7 worm cellular contexts compared by ENCODE assay signal in genomic region chrV:14133002-14133763, ce11.
TF ChIP-seq lines count a peak whose summit lies in the region.

No protein-coding gene starts in this region.

TF ChIP-seq in whole organism, L1 larva, 84 proteins besides CTCF, POLR2A, EP300 and RAD21 (continues in another document):
- TF ChIP-seq nhr-85 (tag; lab: Kevin White, UChicago), result peak; percentile 67
- TF ChIP-seq ceh-90 (tag; optimal IDR thresholded peaks at IDR 0.05; lab: Kevin White, UChicago), result peak; percentile 70
- TF ChIP-seq fos-1 (tag; optimal IDR thresholded peaks at IDR 0.05; lab: Kevin White, UChicago), result peak; percentile 2
- no peak for TF ChIP-seq mep-1 (tag; optimal IDR thresholded peaks at IDR 0.05; lab: Kevin White, UChicago)
- TF ChIP-seq lin-35 (GFP tag; optimal IDR thresholded peaks at IDR 0.05; lab: Kevin White, UChicago), result peak; percentile 12 to 51
- no peak for TF ChIP-seq swsn-7 (tag; optimal IDR thresholded peaks at IDR 0.05; lab: Kevin White, UChicago)
- peak in 2 of 3 experiments; percentile 23 to 44 for TF ChIP-seq dpl-1 (GFP tag; optimal IDR thresholded peaks at IDR 0.05; lab: Kevin White, UChicago)
- TF ChIP-seq nhr-71 (tag; optimal IDR thresholded peaks at IDR 0.05; lab: Kevin White, UChicago), result peak; percentile 6
- TF ChIP-seq ceh-63 (GFP tag; optimal IDR thresholded peaks at IDR 0.05; lab: Kevin White, UChicago), result no peak
- TF ChIP-seq elt-2 (tag; optimal IDR thresholded peaks at IDR 0.05; lab: Kevin White, UChicago), result peak; percentile 39
- peak in 1 of 2 experiments; percentile 9 for TF ChIP-seq lsy-2 (tag; optimal IDR thresholded peaks at IDR 0.05; lab: Kevin White, UChicago)
- TF ChIP-seq efl-1 (optimal IDR thresholded peaks at IDR 0.05; lab: Kevin White, UChicago), result peak; percentile 8 to 45
- TF ChIP-seq efl-1 (GFP tag; optimal IDR thresholded peaks at IDR 0.05 in 1 of 2; lab: Kevin White, UChicago), result peak; percentile 66 to 93

TF ChIP-seq in whole organism, L2 larva, 48 proteins besides CTCF, POLR2A, EP300 and RAD21 (continues in another document):
- TF ChIP-seq ztf-4 (tag; optimal IDR thresholded peaks at IDR 0.05; lab: Kevin White, UChicago) (no peak), mbf-1 (tag; optimal IDR thresholded peaks at IDR 0.05; lab: Kevin White, UChicago) (no peak), C34F6.9 (tag; optimal IDR thresholded peaks at IDR 0.05; lab: Kevin White, UChicago) (no peak), peb-1 (tag; optimal IDR thresholded peaks at IDR 0.05; lab: Kevin White, UChicago) (no peak), ztf-11 (tag; optimal IDR thresholded peaks at IDR 0.05; lab: Kevin White, UChicago) (no peak), ztf-1 (GFP tag; conservative IDR thresholded peaks at IDR 0.05; lab: Robert Waterston, UW) (no peak), F13H6.1 (tag; optimal IDR thresholded peaks at IDR 0.05; lab: Kevin White, UChicago) (no peak), R02D3.7 (tag; optimal IDR thresholded peaks at IDR 0.05; lab: Kevin White, UChicago) (no peak), dmd-4 (tag; optimal IDR thresholded peaks at IDR 0.05; lab: Kevin White, UChicago) (no peak), snpc-4 (tag; optimal IDR thresholded peaks at IDR 0.05; lab: Kevin White, UChicago) (no peak), nhr-12 (tag; optimal IDR thresholded peaks at IDR 0.05; lab: Kevin White, UChicago) (no peak), lin-39 (tag; optimal IDR thresholded peaks at IDR 0.05; lab: Kevin White, UChicago) (no peak), alr-1 (tag; optimal IDR thresholded peaks at IDR 0.05; lab: Kevin White, UChicago) (no peak)

TF ChIP-seq in whole organism, L3 larva, 47 proteins besides CTCF, POLR2A, EP300 and RAD21:
- TF ChIP-seq ceh-28 (tag; optimal IDR thresholded peaks at IDR 0.05; lab: Kevin White, UChicago) (peak; percentile 38), skn-1 (tag; optimal IDR thresholded peaks at IDR 0.05; lab: Kevin White, UChicago) (no peak), elt-2 (tag; optimal IDR thresholded peaks at IDR 0.05; lab: Kevin White, UChicago) (peak; percentile 39), nfya-1 (tag; optimal IDR thresholded peaks at IDR 0.05; lab: Kevin White, UChicago; ENCODE audit: insufficient read depth) (peak; percentile 22), pqm-1 (tag; optimal IDR thresholded peaks at IDR 0.05; lab: Kevin White, UChicago) (peak; percentile 31)

TF ChIP-seq in whole organism, L4 larva, 104 proteins besides CTCF, POLR2A, EP300 and RAD21:
- TF ChIP-seq hif-1 (tag; optimal IDR thresholded peaks at IDR 0.05; lab: Kevin White, UChicago) (no peak), dpl-1 (GFP tag; optimal IDR thresholded peaks at IDR 0.05; lab: Kevin White, UChicago) (peak; percentile 14), nhr-48 (tag; optimal IDR thresholded peaks at IDR 0.05; lab: Kevin White, UChicago) (no peak), nhr-28 (tag; optimal IDR thresholded peaks at IDR 0.05; lab: Kevin White, UChicago) (peak; percentile 29), Y5F2A.4 (GFP tag; optimal IDR thresholded peaks at IDR 0.05; lab: Kevin White, UChicago) (no peak), zip-2 (tag; optimal IDR thresholded peaks at IDR 0.05; lab: Kevin White, UChicago) (no peak), ceh-28 (tag; optimal IDR thresholded peaks at IDR 0.05; lab: Kevin White, UChicago) (peak; percentile 2), daf-16 (GFP tag; optimal IDR thresholded peaks at IDR 0.05; lab: Kevin White, UChicago) (no peak), daf-16 (tag; optimal IDR thresholded peaks at IDR 0.05; lab: Kevin White, UChicago) (peak; percentile 60), mes-2 (tag; optimal IDR thresholded peaks at IDR 0.05; lab: Kevin White, UChicago; ENCODE audit: poor library complexity, severe bottlenecking) (peak; percentile 53), hlh-11 (tag; optimal IDR thresholded peaks at IDR 0.05; lab: Kevin White, UChicago) (peak; percentile 5), dmd-6 (GFP tag; IDR thresholded peaks at IDR 0.05; lab: Robert Waterston, UW) (peak; percentile 43)

TF ChIP-seq in whole organism, late embryonic, 69 proteins besides CTCF, POLR2A, EP300 and RAD21:
- TF ChIP-seq ceh-22 (tag; optimal IDR thresholded peaks at IDR 0.05; lab: Kevin White, UChicago) (no peak), tbx-2 (tag; optimal IDR thresholded peaks at IDR 0.05; lab: Kevin White, UChicago) (peak; percentile 10), zip-5 (tag; optimal IDR thresholded peaks at IDR 0.05; lab: Kevin White, UChicago) (peak; percentile 2), ceh-48 (tag; optimal IDR thresholded peaks at IDR 0.05; lab: Kevin White, UChicago) (peak; percentile 38), lin-11 (tag; optimal IDR thresholded peaks at IDR 0.05; lab: Kevin White, UChicago) (no peak), lim-6 (tag; optimal IDR thresholded peaks at IDR 0.05; lab: Kevin White, UChicago) (no peak), C08G9.2 (tag; optimal IDR thresholded peaks at IDR 0.05; lab: Kevin White, UChicago) (peak; percentile 16), nfya-1 (tag; optimal IDR thresholded peaks at IDR 0.05; lab: Kevin White, UChicago) (peak; percentile 4)
TF ChIP-seq in whole organism, late embryonic: peak in this region for 5.

TF ChIP-seq in whole organism, mixed stage, embryonic, 35 proteins besides CTCF, POLR2A, EP300 and RAD21:
- TF ChIP-seq lsy-2 (tag; optimal IDR thresholded peaks at IDR 0.05; lab: Kevin White, UChicago) (no peak), ces-1 (GFP tag; optimal IDR thresholded peaks at IDR 0.05; lab: Kevin White, UChicago) (peak; percentile 16), hlh-1 (tag; optimal IDR thresholded peaks at IDR 0.05; lab: Kevin White, UChicago) (peak; percentile 20)

TF ChIP-seq in whole organism, young adult, 124 proteins besides CTCF, POLR2A, EP300 and RAD21:
- TF ChIP-seq hmg-1.2 (GFP tag; IDR thresholded peaks at IDR 0.05; lab: Robert Waterston, UW), result 0 out of 2 replicates have a peak, but pooled peaks have one; percentile 17
- TF ChIP-seq lsl-1 (GFP tag; optimal IDR thresholded peaks at IDR 0.05; lab: Kevin White, UChicago), result peak; percentile 17
- TF ChIP-seq chd-7 (tag; optimal IDR thresholded peaks at IDR 0.05; lab: Kevin White, UChicago), result no peak
- TF ChIP-seq C17E4.6 (GFP tag; IDR thresholded peaks at IDR 0.05; lab: Robert Waterston, UW), result no peak
- TF ChIP-seq F33H1.4 (GFP tag; IDR thresholded peaks at IDR 0.05; lab: Robert Waterston, UW), result no peak
- TF ChIP-seq lin-54 (GFP tag; optimal IDR thresholded peaks at IDR 0.05; lab: Kevin White, UChicago), result peak; percentile 65
- TF ChIP-seq akir-1 (GFP tag; optimal IDR thresholded peaks at IDR 0.05; lab: Kevin White, UChicago), result no peak
- TF ChIP-seq dpl-1 (GFP tag; optimal IDR thresholded peaks at IDR 0.05; lab: Kevin White, UChicago), result peak; percentile 4
